Worm (Caenorhabditis elegans) whole organism, L4/young adult: ENCODE results near the gene F53F1.3.

Experiments used
- W03F9.2 ChIP-seq: fragments of 150-350 bp; optimal IDR thresholded peaks from 2 replicates; lab custom pipeline; 2014; ENCODE audit warnings: missing biosample characterization, missing genetic modification characterization
- dao-5 ChIP-seq: sonication (generic microtip); optimal IDR thresholded peaks from 2 replicates; lab custom pipeline; 2016; ENCODE audit warnings: missing genotype, missing genetic modification characterization, moderate library complexity, missing compliant biosample characterization
- him-1 ChIP-seq: sonication (generic microtip); optimal IDR thresholded peaks from 2 replicates; lab custom pipeline; 2016; ENCODE audit warnings: missing genotype, missing genetic modification reagents, missing genetic modification characterization, missing compliant biosample characterization

F53F1.3 gene

DNA sequence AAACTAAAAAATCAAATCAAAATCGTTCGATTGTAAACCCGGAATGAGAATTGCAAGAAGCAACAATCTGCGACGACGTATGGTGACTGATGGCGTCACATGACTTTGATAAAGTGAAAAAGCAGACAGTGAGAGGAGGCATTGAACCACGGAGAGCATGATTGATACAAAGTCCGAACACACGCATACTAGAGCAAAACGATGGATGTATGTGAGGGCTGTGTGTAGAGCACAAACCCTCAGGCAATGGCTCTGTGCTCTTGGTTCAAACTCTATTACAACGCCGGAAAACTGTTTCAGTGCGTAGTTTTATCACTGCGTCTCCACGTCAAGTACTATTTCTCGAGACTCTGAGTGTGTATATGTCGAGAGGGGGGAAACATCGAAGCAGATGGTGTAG is 5.5 kb upstream of the F53F1.3 start:
- TF ChIP-seq him-1 (tag; lab: Kevin White, UChicago) (no peak), W03F9.2 (tag; lab: Kevin White, UChicago) (no peak), dao-5 (tag; lab: Kevin White, UChicago) (no peak)

DNA sequence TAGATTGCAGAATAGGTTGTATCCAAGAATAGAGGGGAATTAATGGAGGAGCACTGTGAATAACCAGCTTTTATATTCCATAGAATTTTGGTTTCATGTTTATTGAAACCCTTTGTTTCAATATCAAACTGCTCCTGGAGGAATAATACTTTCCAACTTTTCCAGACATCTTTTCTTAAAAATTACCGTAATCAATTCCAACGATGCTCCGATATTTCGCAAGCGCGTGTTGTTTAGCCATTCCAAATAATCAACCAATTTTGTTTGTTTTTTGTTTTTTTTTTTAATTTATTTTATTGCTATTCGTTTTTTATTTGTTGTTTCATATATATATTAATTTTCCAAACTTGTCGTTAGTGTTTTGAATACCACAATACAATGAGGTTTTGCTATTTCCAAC is 2.0 kb upstream of the F53F1.3 start, which contains the start of gene cutl-1:
Gene cutl-1, minus strand, starts transcription at position 83 of the 400 bp plus-strand sequence.
- TF ChIP-seq W03F9.2 (tag; lab: Kevin White, UChicago) (no peak), him-1 (tag; lab: Kevin White, UChicago) (no peak), dao-5 (tag; lab: Kevin White, UChicago) (no peak)

DNA sequence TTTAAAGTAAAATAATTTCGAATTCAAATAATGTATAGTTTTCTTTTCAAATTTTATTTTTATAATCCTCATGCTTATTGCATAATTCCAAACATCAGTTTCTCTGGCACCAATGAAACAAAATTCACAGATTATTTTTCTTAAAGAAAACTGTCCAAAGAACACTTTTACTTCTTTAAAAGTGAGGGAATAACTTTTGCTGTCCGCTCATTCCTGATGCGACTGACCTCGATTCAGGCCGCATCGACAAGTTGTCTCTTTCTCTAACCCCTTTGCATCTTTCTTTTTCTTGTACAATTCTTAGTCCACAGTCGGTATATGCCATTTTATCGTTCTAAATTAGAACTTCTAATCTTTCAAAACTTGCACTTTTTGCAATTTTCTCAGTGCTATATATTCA is 1.5 kb upstream of the F53F1.3 start, which contains the start of gene F53F1.2:
Gene F53F1.2, plus strand, starts transcription at position 306 of the 400 bp plus-strand sequence.
- TF ChIP-seq W03F9.2 (tag; lab: Kevin White, UChicago) = no peak
- no peak for TF ChIP-seq dao-5 (tag; lab: Kevin White, UChicago)
- TF ChIP-seq him-1 (tag; lab: Kevin White, UChicago) = no peak

DNA sequence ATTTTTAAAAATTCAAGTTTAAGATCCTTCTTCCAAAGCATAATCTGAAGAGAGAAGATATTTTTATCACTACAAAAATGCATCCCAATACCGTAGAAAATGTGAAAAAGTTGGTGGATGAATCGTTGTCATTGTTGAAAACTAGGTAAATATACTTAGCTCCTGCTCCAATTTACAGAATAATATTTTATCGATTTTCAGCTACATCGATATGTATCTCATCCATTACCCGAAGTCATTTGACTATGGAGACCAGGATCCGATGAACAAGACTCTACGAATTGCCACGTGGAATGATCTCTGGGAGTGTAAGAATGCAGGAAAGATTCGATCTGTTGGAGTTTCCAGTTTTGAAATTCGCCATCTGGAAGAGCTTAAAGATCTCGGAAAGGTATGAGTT is 398 bp downstream of the F53F1.3 start:
- TF ChIP-seq him-1 (tag; lab: Kevin White, UChicago) = no peak
- no peak for TF ChIP-seq dao-5 (tag; lab: Kevin White, UChicago)
- no peak for TF ChIP-seq W03F9.2 (tag; lab: Kevin White, UChicago)

DNA sequence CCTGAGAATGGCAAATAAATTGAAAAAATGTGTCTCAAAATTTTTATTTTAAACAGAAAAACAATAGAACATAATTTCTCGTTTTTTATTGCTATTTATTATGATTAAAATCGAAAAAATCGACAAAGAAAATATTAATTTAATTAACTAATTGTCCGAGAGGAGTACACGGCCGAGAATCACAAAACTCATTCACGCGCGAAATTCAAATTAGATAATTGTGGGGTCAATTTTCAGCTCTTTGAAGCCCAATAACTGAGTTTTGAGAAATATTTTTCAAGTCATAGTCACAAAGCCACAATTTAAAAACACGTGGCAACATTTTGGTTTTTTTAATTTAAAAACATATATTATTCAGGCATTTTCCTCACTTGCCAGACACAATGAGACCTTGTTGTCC is 1.0 kb downstream of the F53F1.3 start:
- TF ChIP-seq him-1 (tag; lab: Kevin White, UChicago) (no peak), dao-5 (tag; lab: Kevin White, UChicago) (no peak), W03F9.2 (tag; lab: Kevin White, UChicago) (no peak)

DNA sequence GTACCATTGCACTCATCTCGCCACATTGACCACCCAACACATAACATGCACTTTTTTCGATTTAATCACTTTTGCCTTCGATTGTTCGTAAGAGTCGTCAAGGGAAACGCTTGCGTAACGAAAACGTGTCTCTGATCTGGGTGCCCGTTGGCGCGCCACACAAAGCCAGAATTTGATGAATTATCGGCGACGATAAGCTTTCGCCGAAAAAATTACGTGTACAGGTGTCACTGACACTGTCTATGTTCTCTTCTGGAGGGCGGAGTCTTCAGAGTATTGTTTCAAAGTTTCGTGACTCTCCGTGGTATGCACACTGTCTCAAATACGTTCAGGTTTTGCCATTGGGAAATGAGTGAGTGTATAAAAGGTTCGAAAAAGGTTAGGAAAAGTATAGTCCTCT is 2.6 kb downstream of the F53F1.3 start, which contains the start of gene F53F1.4:
Gene F53F1.4, plus strand, starts transcription at position 390 of the 400 bp plus-strand sequence.
- no peak for TF ChIP-seq W03F9.2 (tag; lab: Kevin White, UChicago)
- TF ChIP-seq dao-5 (tag; lab: Kevin White, UChicago) = no peak
- TF ChIP-seq him-1 (tag; lab: Kevin White, UChicago) = no peak

DNA sequence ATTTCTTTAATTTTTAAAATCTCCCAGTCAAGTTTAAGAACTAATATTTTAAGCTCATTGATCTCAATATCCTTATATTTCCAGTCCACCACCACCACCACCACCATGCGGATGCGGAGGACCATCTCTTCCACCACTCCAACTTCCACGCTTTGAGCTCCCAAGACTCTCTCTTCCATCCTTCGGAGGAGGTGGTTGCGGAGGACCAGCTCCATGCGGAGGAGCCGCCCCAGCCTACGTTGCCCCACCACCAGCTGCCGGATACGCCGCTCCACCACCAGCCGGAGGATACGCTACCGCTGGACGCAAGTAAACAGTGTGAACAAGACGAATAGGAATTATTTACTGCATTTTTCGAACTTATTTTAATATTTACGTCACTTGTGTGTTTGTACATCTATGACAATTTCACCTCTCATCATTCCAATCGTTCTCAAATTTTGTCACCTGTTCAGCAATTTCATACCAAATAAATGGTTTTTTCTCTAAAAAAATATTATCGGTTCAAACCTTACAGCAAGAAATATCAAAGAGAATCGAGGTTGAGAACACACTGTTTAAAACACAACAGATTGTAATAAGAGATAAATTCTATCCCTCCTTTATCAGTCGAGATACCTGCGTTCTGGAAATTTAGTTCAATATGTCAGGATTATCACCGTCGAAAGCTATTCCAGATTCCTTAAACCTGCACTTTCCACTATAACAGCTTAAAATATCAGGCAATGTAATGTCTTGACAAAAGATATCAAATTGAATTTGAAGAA is 3.4 kb downstream of the F53F1.3 start:
- TF ChIP-seq W03F9.2 (tag; lab: Kevin White, UChicago) (no peak), dao-5 (tag; lab: Kevin White, UChicago) (no peak), him-1 (tag; lab: Kevin White, UChicago) (no peak)

DNA sequence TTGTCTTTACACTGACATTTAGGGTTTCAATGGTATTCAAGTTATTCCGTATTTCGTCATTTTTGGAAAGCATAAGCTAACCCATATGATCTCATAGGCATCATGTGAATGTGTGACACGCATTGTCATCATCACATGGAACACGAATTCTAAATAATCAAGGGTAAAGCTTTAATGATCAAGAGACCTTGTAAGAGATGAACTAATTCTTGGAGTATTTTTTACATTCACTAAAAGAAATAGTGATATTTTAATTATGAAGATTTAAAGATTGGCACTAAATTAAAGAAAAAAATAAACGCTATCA is 3.9 kb downstream of the F53F1.3 start:
- TF ChIP-seq dao-5 (tag; lab: Kevin White, UChicago) = no peak
- TF ChIP-seq him-1 (tag; lab: Kevin White, UChicago) = no peak
- no peak for TF ChIP-seq W03F9.2 (tag; lab: Kevin White, UChicago)

DNA sequence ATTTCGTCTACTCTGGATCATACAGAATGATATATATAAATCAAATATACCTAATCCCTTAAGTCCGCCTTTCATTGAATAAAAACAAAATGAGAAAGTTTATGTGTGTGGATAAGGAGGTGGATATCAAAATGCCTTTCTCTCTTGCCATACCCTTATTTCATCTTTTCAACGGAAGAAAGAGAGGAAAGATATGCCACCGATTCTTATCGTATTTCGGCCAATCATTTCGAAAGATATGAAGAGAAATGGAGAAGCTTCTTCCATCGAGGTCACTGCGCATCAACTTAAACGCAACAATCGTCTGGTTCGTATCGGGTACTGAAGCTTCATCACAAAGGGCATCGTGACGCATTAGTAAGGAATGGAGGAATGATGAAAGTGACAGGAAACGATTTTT is 5.3 kb downstream of the F53F1.3 start:
- TF ChIP-seq him-1 (tag; lab: Kevin White, UChicago) (no peak), dao-5 (tag; lab: Kevin White, UChicago) (no peak), W03F9.2 (tag; lab: Kevin White, UChicago) (no peak)

DNA sequence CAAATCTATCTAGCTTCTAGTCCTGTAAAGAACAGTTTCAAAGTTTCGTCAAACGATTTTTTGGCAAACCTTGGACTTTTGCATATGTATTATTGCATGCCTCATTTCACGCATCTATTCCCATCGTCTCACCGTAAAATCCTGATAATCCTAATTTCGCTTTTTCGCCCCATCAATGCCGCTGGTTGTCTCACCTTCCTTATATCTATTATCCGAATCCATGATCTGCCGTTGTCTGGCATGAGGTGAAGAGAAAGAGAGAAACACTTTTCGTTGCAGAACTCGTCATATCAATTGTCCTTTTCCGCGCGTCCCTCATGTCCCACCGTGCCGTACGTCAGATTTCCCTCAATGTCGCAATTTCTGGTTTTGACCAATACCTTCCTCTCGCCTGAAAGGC is 6.5 kb downstream of the F53F1.3 start, which contains the start of gene cut-2:
Gene cut-2, plus strand, starts transcription at position 365 of the 400 bp plus-strand sequence.
- TF ChIP-seq him-1 (tag; lab: Kevin White, UChicago) (no peak), W03F9.2 (tag; lab: Kevin White, UChicago) (no peak)

DNA sequence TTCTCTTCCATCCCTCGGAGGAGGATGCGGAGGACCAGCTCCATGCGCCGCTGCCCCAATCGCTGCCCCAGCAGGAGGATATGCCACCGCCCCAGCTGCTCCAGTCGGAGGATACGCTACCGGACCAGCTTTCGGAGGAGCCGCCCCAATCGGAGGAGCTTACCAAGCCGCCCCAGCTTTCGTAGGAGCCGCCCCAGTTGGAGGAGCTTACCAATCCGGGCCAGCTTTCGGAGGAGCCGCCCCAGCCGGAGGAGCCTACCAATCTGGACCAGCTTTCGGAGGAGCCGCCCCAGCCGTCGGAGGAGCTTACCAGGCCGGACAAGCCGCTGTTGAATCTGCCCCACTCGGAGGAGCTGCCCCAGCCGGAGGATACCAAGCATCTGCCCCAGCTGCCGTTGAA is 7.4 kb downstream of the F53F1.3 start:
- TF ChIP-seq him-1 (tag; lab: Kevin White, UChicago) (no peak), W03F9.2 (tag; lab: Kevin White, UChicago) (no peak), dao-5 (tag; lab: Kevin White, UChicago) (peak; percentile 33)

DNA sequence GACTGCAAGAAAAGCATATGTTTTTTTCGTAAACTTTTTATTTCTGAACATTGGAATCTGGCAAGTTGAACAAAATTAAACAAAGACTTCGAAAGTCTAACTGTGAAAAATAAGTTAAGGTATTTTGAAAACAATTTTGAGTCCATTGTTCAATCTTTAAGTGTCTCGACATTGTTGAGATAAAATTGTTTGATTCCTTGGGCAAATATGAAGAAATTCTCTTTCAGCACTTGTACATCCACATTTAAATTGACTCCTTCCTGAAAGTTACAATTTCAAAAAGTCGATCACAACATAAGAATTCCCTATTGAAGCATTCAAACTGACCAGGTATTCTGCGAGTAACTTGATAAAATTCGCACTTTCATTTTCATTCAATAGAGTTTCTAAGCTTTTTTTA is 8.0 kb downstream of the F53F1.3 start:
- no peak for TF ChIP-seq him-1 (tag; lab: Kevin White, UChicago)
- no peak for TF ChIP-seq W03F9.2 (tag; lab: Kevin White, UChicago)
- TF ChIP-seq dao-5 (tag; lab: Kevin White, UChicago) = no peak

DNA sequence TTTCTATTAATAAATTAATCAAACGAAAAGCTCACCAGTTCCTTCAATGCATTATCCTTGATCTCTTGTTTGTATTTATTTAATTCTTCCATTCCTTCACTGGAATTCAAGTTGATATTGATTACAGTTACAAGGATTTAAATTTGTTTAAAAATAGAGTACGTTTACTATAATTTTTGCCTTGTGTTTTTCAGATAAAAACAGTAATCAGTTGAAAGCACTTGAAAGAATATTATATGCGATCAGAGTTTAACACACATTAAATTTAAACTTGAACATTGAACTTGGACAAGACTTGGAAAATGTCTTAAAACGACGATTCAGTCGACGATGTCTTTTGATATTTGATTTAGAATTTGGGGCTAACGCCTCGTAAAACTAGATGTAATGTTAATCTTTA is 9.5 kb downstream of the F53F1.3 start, which contains the start of gene F53F1.6:
Gene F53F1.6, minus strand, starts transcription at position 101 of the 400 bp plus-strand sequence.
- no peak for TF ChIP-seq dao-5 (tag; lab: Kevin White, UChicago)
- TF ChIP-seq him-1 (tag; lab: Kevin White, UChicago) = no peak
- no peak for TF ChIP-seq W03F9.2 (tag; lab: Kevin White, UChicago)

DNA sequence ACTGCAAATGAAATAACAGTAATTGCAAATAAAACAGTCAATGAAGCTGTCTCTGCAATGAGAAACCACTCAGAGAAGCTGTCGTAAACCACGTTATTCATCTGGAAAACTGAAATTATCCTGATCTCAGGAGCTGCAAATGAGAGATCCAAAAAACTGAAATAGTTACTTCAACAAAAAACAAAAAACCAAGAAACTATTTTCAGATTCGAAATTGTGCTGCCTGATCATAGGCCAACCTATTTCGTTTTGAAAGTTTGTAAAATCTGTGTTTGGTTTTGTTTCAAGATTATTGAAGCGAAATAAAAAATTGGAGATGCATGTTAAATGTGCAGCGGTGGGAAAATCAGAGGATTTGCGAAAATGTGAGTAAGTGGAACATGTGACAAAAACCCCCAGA is 12.6 kb downstream of the F53F1.3 start, which contains the start of gene srv-8:
Gene srv-8, minus strand, starts transcription at position 101 of the 400 bp plus-strand sequence.
- no peak for TF ChIP-seq W03F9.2 (tag; lab: Kevin White, UChicago)
- no peak for TF ChIP-seq dao-5 (tag; lab: Kevin White, UChicago)
- TF ChIP-seq him-1 (tag; lab: Kevin White, UChicago) = no peak
